Fruit fly (Drosophila melanogaster) whole organism, larva: ENCODE results near the gene gry.
A peak's percentile ranks its signal among the peaks of the same experiment; 100 is the strongest.

ENCODE experiments used
- noc ChIP-seq: fragments of 200-800 bp; sonication (Bioruptor generic); optimal IDR thresholded peaks from 3 replicates; lab custom pipeline; 2019; ENCODE audit warnings: missing biosample characterization, mild to moderate bottlenecking, missing genetic modification characterization, moderate library complexity

The gry gene

dm6 chr3L:3198447-3199402, at the start of gene gry, which contains the start of gene CG32276:
gry (plus strand) TSS chr3L:3199090.
CG32276 (minus strand) TSS chr3L:3199047.
- TF ChIP-seq noc (tag; lab: Kevin White, UChicago), result peak; percentile 82

dm6 chr3L:3150376-3150775, 48.5 kb upstream of the gry start:
- no peak for TF ChIP-seq noc (tag; lab: Kevin White, UChicago)

dm6 chr3L:3157651-3158050, 41.2 kb upstream of the gry start:
- no peak for TF ChIP-seq noc (tag; lab: Kevin White, UChicago)

- no peak for TF ChIP-seq noc (tag; lab: Kevin White, UChicago)
Observed at dm6 chr3L:3159309-3160194, 39.3 kb upstream of the gry start, which contains the start of the genes ND-30 and CG15812. ND-30 (minus strand) TSS chr3L:3159578. CG15812 (plus strand) TSS chr3L:3159991.

dm6 chr3L:3161968-3162367, 36.9 kb upstream of the gry start, which contains the start of gene rasp:
rasp (plus strand) TSS chr3L:3162180.
- TF ChIP-seq noc (tag; lab: Kevin White, UChicago), result no peak

dm6 chr3L:3162584-3162983, 36.3 kb upstream of the gry start:
- TF ChIP-seq noc (tag; lab: Kevin White, UChicago), result no peak

dm6 chr3L:3164951-3165350, 33.9 kb upstream of the gry start, which contains the start of gene CG32280:
CG32280 (plus strand) TSS chr3L:3165181.
- peak; percentile 36 for TF ChIP-seq noc (tag; lab: Kevin White, UChicago)

dm6 chr3L:3165399-3165798, 33.5 kb upstream of the gry start:
- TF ChIP-seq noc (tag; lab: Kevin White, UChicago), result no peak

- no peak for TF ChIP-seq noc (tag; lab: Kevin White, UChicago)
Observed at dm6 chr3L:3166200-3166695, 32.6 kb upstream of the gry start, which contains the start of gene Asciz. Asciz (minus strand) TSS chr3L:3166250.

- no peak for TF ChIP-seq noc (tag; lab: Kevin White, UChicago)
Observed at dm6 chr3L:3169107-3169506, 29.8 kb upstream of the gry start, which contains the start of the genes CG32278 and CG32281. CG32278 (plus strand) TSS chr3L:3169286. CG32281 (plus strand) TSS chr3L:3169375.

- TF ChIP-seq noc (tag; lab: Kevin White, UChicago), result no peak
Observed at dm6 chr3L:3172445-3172844, 26.4 kb upstream of the gry start, which contains the start of gene CG14963. CG14963 (minus strand) TSS chr3L:3172545.

- no peak for TF ChIP-seq noc (tag; lab: Kevin White, UChicago)
Observed at dm6 chr3L:3177872-3178271, 21.0 kb upstream of the gry start.

dm6 chr3L:3178530-3179096, 20.3 kb upstream of the gry start, which contains the start of the genes MnM and Girdin:
MnM (minus strand) TSS chr3L:3178580.
Girdin (plus strand) TSS chr3L:3178930.
- no peak for TF ChIP-seq noc (tag; lab: Kevin White, UChicago)

dm6 chr3L:3179474-3179873, 19.4 kb upstream of the gry start:
- peak; percentile 84 for TF ChIP-seq noc (tag; lab: Kevin White, UChicago)

dm6 chr3L:3184104-3184503, 14.8 kb upstream of the gry start, which contains the start of gene CG42494:
CG42494 (plus strand) TSS chr3L:3184404.
- no peak for TF ChIP-seq noc (tag; lab: Kevin White, UChicago)
